Fruit fly (Drosophila melanogaster) whole organism, prepupa: ENCODE measurements around the gene CG46439.

Source experiments
- Blimp-1 ChIP-seq: fragments of 200-800 bp; sonication (Bioruptor generic); optimal IDR thresholded peaks from 3 replicates; lab custom pipeline; 2017; ENCODE audit warnings: missing biosample characterization, missing genetic modification characterization, mild to moderate bottlenecking, moderate library complexity, missing genetic modification reagents
- CG10631 ChIP-seq: fragments of 200-800 bp; sonication (Bioruptor generic); optimal IDR thresholded peaks from 2 replicates; lab custom pipeline; 2016; ENCODE audit warnings: missing biosample characterization, missing genetic modification characterization
- CG10669 ChIP-seq: fragments of 200-800 bp; sonication (Bioruptor generic); optimal IDR thresholded peaks from 3 replicates; lab custom pipeline; 2018; ENCODE audit warnings: missing biosample characterization, mild to moderate bottlenecking, missing genetic modification characterization, moderate library complexity
- CG11294 ChIP-seq: fragments of 200-800 bp; sonication (Bioruptor generic); IDR thresholded peaks from 2 replicates; pipeline ENCODE4 v1.3.6; 2022; ENCODE audit warnings: missing biosample characterization, missing genetic modification characterization
- CG11762 ChIP-seq: fragments of 200-800 bp; sonication (Bioruptor generic); optimal IDR thresholded peaks from 3 replicates; lab custom pipeline; 2016; ENCODE audit warnings: missing biosample characterization, missing genetic modification characterization; ENCODE audit not compliant: insufficient read depth
- CG11902 ChIP-seq: fragments of 200-800 bp; sonication (Bioruptor generic); optimal IDR thresholded peaks from 3 replicates; lab custom pipeline; 2016; ENCODE audit warnings: missing biosample characterization, missing genetic modification characterization
- CG15336 ChIP-seq: fragments of 200-800 bp; sonication (Bioruptor generic); IDR thresholded peaks from 2 replicates; pipeline ENCODE4 v1.3.6; 2022; ENCODE audit warnings: missing biosample characterization, missing genetic modification characterization
- CG1621 ChIP-seq: fragments of 200-800 bp; sonication (Bioruptor generic); optimal IDR thresholded peaks from 3 replicates; lab custom pipeline; 2018; ENCODE audit warnings: missing biosample characterization, mild to moderate bottlenecking, missing genetic modification characterization
- CG16779 ChIP-seq: fragments of 200-800 bp; sonication (Bioruptor generic); optimal IDR thresholded peaks from 3 replicates; lab custom pipeline; 2017; ENCODE audit warnings: missing biosample characterization, mild to moderate bottlenecking, missing genetic modification characterization
- CG3032 ChIP-seq: fragments of 200-800 bp; optimal IDR thresholded peaks from 2 replicates; lab custom pipeline; 2019; ENCODE audit warnings: missing biosample characterization, mild to moderate bottlenecking, missing genetic modification characterization, moderate library complexity
- CG31627 ChIP-seq: fragments of 200-800 bp; sonication (Bioruptor generic); optimal IDR thresholded peaks from 3 replicates; lab custom pipeline; 2016; ENCODE audit warnings: missing biosample characterization, missing genetic modification characterization
- CG32006 ChIP-seq: fragments of 200-800 bp; sonication (Bioruptor generic); optimal IDR thresholded peaks from 3 replicates; lab custom pipeline; 2017; ENCODE audit warnings: missing biosample characterization, mild to moderate bottlenecking, missing genetic modification characterization
- CG3919 ChIP-seq: fragments of 200-800 bp; sonication (Bioruptor generic); optimal IDR thresholded peaks from 3 replicates; lab custom pipeline; 2016; ENCODE audit warnings: missing biosample characterization, missing genetic modification characterization
- CG4318 ChIP-seq: fragments of 200-800 bp; sonication (Bioruptor generic); optimal IDR thresholded peaks from 3 replicates; lab custom pipeline; 2017; ENCODE audit warnings: missing biosample characterization, mild to moderate bottlenecking, missing genetic modification characterization
- CG6163 ChIP-seq: fragments of 200-800 bp; sonication (Bioruptor generic); IDR thresholded peaks from 3 replicates; pipeline ENCODE4 v1.3.6; 2022; ENCODE audit warnings: missing biosample characterization, missing genetic modification characterization
- CG7368 ChIP-seq: fragments of 200-800 bp; sonication (Bioruptor generic); optimal IDR thresholded peaks from 3 replicates; lab custom pipeline; 2016; ENCODE audit warnings: missing biosample characterization, missing genetic modification characterization
- CG8119 ChIP-seq: fragments of 200-800 bp; sonication (Bioruptor generic); IDR thresholded peaks from 3 replicates; pipeline ENCODE4 v1.3.6; 2022; ENCODE audit warnings: missing biosample characterization, missing genetic modification characterization
- Eip75B ChIP-seq: fragments of 200-800 bp; sonication (Bioruptor generic); optimal IDR thresholded peaks from 3 replicates; lab custom pipeline; 2016; ENCODE audit warnings: missing biosample characterization, missing genetic modification characterization
- Eip78C ChIP-seq: fragments of 200-800 bp; sonication (Bioruptor generic); peaks from one replicate; lab custom pipeline; 2016; ENCODE audit warnings: missing biosample characterization, missing genetic modification characterization
- Eip93F ChIP-seq: fragments of 200-800 bp; sonication (Bioruptor generic); optimal IDR thresholded peaks from 2 replicates; lab custom pipeline; 2016; ENCODE audit warnings: missing biosample characterization, mild to moderate bottlenecking, missing genetic modification characterization
- Ets21C ChIP-seq: fragments of 200-800 bp; sonication (Bioruptor generic); optimal IDR thresholded peaks from 3 replicates; lab custom pipeline; 2016; ENCODE audit warnings: missing biosample characterization, missing genetic modification characterization
- Ets96B ChIP-seq: fragments of 200-800 bp; optimal IDR thresholded peaks from 2 replicates; lab custom pipeline; 2019; ENCODE audit warnings: missing biosample characterization, mild to moderate bottlenecking, missing genetic modification characterization, moderate library complexity
- Gug ChIP-seq: fragments of 200-800 bp; sonication (Bioruptor generic); IDR thresholded peaks from 2 replicates; pipeline ENCODE4 v1.3.6; 2022; ENCODE audit warnings: missing biosample characterization, missing genetic modification characterization
- Hr38 ChIP-seq: sonication (Bioruptor generic); optimal IDR thresholded peaks from 2 replicates; lab custom pipeline; 2016; ENCODE audit warnings: missing biosample characterization, missing genetic modification characterization
- Hr39 ChIP-seq: fragments of 200-800 bp; sonication (Bioruptor generic); optimal IDR thresholded peaks from 2 replicates; lab custom pipeline; 2016; ENCODE audit warnings: missing biosample characterization, missing genetic modification characterization
- Lpt ChIP-seq: fragments of 200-800 bp; sonication (Bioruptor generic); optimal IDR thresholded peaks from 3 replicates; lab custom pipeline; 2016; ENCODE audit warnings: missing biosample characterization, missing genetic modification characterization
- Met ChIP-seq: fragments of 200-800 bp; sonication (Bioruptor generic); optimal IDR thresholded peaks from 3 replicates; lab custom pipeline; 2016; ENCODE audit warnings: missing biosample characterization, missing genetic modification characterization
- OdsH ChIP-seq: fragments of 200-800 bp; sonication (Bioruptor generic); optimal IDR thresholded peaks from 3 replicates; lab custom pipeline; 2016; ENCODE audit warnings: missing biosample characterization, missing genetic modification characterization
- Smox ChIP-seq: fragments of 200-800 bp; sonication (Bioruptor generic); optimal IDR thresholded peaks from 3 replicates; lab custom pipeline; 2016; ENCODE audit warnings: missing biosample characterization, missing genetic modification characterization
- Sox102F ChIP-seq: fragments of 200-800 bp; sonication (Bioruptor generic); optimal IDR thresholded peaks from 2 replicates; lab custom pipeline; 2016; ENCODE audit warnings: missing biosample characterization, mild to moderate bottlenecking, missing genetic modification characterization
- acj6 ChIP-seq: fragments of 200-800 bp; sonication (Bioruptor generic); optimal IDR thresholded peaks from 3 replicates; lab custom pipeline; 2016; ENCODE audit warnings: missing biosample characterization, missing genetic modification characterization
- dac ChIP-seq: fragments of 200-800 bp; sonication (Bioruptor generic); optimal IDR thresholded peaks from 2 replicates; lab custom pipeline; 2017; ENCODE audit warnings: missing biosample characterization, mild to moderate bottlenecking, missing genetic modification characterization
- dsx ChIP-seq: fragments of 200-800 bp; optimal IDR thresholded peaks from 3 replicates; lab custom pipeline; 2019; ENCODE audit warnings: missing biosample characterization, mild to moderate bottlenecking, missing genetic modification characterization, moderate library complexity; ENCODE audit not compliant: poor library complexity, severe bottlenecking
- eg ChIP-seq: fragments of 200-800 bp; sonication (Bioruptor generic); IDR thresholded peaks from 3 replicates; pipeline ENCODE4 v1.3.6; 2022; ENCODE audit warnings: missing biosample characterization, missing genetic modification characterization
- fd59A ChIP-seq: fragments of 200-800 bp; sonication (Bioruptor generic); optimal IDR thresholded peaks from 2 replicates; lab custom pipeline; 2017; ENCODE audit warnings: missing biosample characterization, mild to moderate bottlenecking, missing genetic modification characterization, missing genetic modification reagents
- fd85E ChIP-seq: fragments of 200-800 bp; sonication (Bioruptor generic); optimal IDR thresholded peaks from 3 replicates; lab custom pipeline; 2016; ENCODE audit warnings: missing biosample characterization, missing genetic modification characterization
- fkh ChIP-seq: fragments of 200-800 bp; sonication (Bioruptor generic); optimal IDR thresholded peaks from 3 replicates; lab custom pipeline; 2017; ENCODE audit warnings: missing biosample characterization, mild to moderate bottlenecking, missing genetic modification characterization, moderate library complexity
- net ChIP-seq: fragments of 200-800 bp; sonication (Bioruptor generic); optimal IDR thresholded peaks from 3 replicates; lab custom pipeline; 2016; ENCODE audit warnings: missing biosample characterization, missing genetic modification characterization
- pdm3 ChIP-seq: fragments of 200-800 bp; sonication (Bioruptor generic); optimal IDR thresholded peaks from 3 replicates; lab custom pipeline; 2016; ENCODE audit warnings: missing biosample characterization, missing genetic modification characterization
- salr ChIP-seq, 2 experiments: fragments of 200-800 bp; sonication (Bioruptor generic); optimal IDR thresholded peaks; 3 replicates each; lab custom pipeline; 2016 to 2018; ENCODE audit warnings: missing biosample characterization in 2 of 2, missing genetic modification characterization in 2 of 2, mild to moderate bottlenecking in 1 of 2
- ss ChIP-seq, 2 experiments: fragments of 200-800 bp; sonication (Bioruptor generic); optimal IDR thresholded peaks; 2 replicates in 1 of 2; 3 replicates in 1 of 2; lab custom pipeline; 2017 to 2018; ENCODE audit warnings: mild to moderate bottlenecking in 2 of 2, missing biosample characterization in 2 of 2, missing genetic modification characterization in 2 of 2, moderate library complexity in 1 of 2
- svp ChIP-seq: fragments of 200-800 bp; sonication (Bioruptor generic); peaks from one replicate; lab custom pipeline; 2016; ENCODE audit warnings: missing biosample characterization, missing genetic modification characterization
- topi ChIP-seq: fragments of 200-800 bp; sonication (Bioruptor generic); optimal IDR thresholded peaks from 3 replicates; lab custom pipeline; 2016; ENCODE audit warnings: missing biosample characterization, missing genetic modification characterization
- vri ChIP-seq: fragments of 200-800 bp; sonication (Bioruptor generic); optimal IDR thresholded peaks from 3 replicates; lab custom pipeline; 2016; ENCODE audit warnings: missing biosample characterization, mild to moderate bottlenecking, missing genetic modification characterization

CG46439 gene

DNA sequence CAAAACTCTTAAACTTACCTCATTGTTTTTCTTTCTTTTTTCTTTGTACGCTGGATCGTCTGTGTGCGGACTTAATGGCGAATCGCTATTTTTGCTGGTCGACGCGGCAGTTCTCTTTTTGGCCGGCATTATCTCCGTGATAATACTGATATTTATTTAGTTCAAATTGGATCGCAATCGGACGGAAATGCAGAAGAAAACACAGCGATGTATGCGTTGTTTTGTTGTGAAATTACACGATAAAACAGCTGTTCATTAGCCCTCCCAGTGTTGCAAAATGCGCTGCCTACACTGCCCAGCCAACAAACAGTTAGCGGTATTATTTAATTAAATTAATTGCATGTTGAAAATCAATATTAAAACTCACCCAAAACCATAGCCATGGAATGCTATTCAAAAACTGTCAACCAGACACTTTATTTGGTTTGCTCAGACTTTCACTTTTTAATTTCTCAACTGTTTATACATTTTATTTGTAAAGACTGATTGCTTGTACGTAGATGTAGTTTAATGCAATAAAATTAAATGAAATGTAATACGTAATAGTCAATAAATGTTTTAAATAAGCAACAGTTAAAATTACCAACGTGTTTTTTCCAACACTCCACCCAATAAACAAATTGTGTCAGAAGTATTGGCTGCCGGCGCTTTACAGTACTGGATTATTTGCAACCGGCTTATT lies 2.1 kb upstream of the CG46439 start, which contains the start of the genes Irbp18 and APP-BP1 (continued):
- TF ChIP-seq CG15336 (GFP tag; lab: Robert Waterston, UW), result peak; percentile 88
- TF ChIP-seq fkh (GFP tag; lab: Kevin White, UChicago), result peak; percentile 84
- TF ChIP-seq vri (GFP tag; lab: Kevin White, UChicago), result peak; percentile 95
- TF ChIP-seq CG4318 (GFP tag; lab: Kevin White, UChicago), result peak; percentile 93
- peak; percentile 97 for TF ChIP-seq CG32006
- peak; percentile 92 for TF ChIP-seq Eip93F (GFP tag; lab: Kevin White, UChicago)
- peak; percentile 71 for TF ChIP-seq Hr38 (GFP tag; lab: Kevin White, UChicago)
- peak; percentile 89 for TF ChIP-seq CG6163 (GFP tag; lab: Robert Waterston, UW)
- peak; percentile 98 for TF ChIP-seq svp
- TF ChIP-seq CG11294, result peak; percentile 77
- peak; percentile 90 for TF ChIP-seq CG7368 (GFP tag; lab: Kevin White, UChicago)
- peak; percentile 74 for TF ChIP-seq fd85E
- peak; percentile 94 for TF ChIP-seq CG10669 (GFP tag; lab: Kevin White, UChicago)
- TF ChIP-seq salr (GFP tag; optimal IDR thresholded peaks at IDR 0.05; lab: Kevin White, UChicago), result peak; percentile 87 to 96
- TF ChIP-seq OdsH, result peak; percentile 98

DNA sequence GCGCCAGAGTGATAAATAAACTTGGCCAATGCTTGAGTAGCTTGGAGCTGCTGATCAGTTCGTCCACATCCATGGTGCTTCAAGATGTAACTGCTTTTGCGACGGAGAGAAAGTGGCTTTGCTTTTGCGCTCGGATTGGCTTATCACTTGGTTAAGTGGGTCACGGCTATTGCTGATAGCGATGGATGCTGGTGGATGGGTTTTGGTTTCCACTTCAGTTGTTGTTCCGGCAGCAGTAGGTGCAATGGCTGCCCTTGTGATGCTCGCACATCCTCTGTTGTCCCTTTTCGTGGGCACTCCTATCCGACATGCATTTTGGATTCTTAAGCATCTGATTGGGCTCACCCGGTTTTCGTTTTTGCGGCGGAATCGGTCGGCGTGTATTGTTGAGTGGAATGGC lies 1.8 kb downstream of the CG46439 start:
- TF ChIP-seq acj6 (GFP tag; lab: Kevin White, UChicago) (no peak), Eip78C (GFP tag; lab: Kevin White, UChicago) (peak; percentile 37), Sox102F (GFP tag; lab: Kevin White, UChicago) (no peak), Ets96B (tag; lab: Kevin White, UChicago) (no peak), Eip93F (GFP tag; lab: Kevin White, UChicago) (no peak), net (GFP tag; lab: Kevin White, UChicago) (no peak), svp (peak; percentile 9)
- TF ChIP-seq, all 60 proteins: peak for 2

DNA sequence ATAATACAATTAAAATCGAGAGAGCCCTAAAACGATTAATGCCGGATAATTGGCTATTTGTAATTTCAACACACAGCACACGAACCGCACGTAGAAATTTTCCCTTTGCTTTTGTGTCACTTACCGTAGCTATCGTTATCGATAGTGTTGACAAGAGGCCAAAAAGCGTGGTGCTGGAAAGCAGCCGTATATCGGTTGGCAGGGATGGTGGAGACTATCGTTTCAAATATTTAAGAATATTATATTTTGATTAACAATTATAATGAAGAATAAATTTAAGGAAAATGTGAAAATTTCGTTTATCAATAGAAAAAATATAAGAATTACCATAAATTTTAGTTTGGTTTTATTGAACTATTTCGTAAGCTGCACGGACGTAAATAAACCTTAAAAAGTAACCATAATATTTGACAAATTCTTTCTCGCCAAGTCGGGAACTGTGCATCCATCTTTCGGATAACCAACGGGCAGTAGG lies 3.0 kb downstream of the CG46439 start, which contains the start of gene JIL-1:
JIL-1 (minus strand) TSS at position 148 of the 475 bp plus-strand sequence.
- no peak for TF ChIP-seq dac (GFP tag; lab: Kevin White, UChicago)
- peak; percentile 33 for TF ChIP-seq net (GFP tag; lab: Kevin White, UChicago)
- peak; percentile 49 for TF ChIP-seq OdsH
- TF ChIP-seq Met (GFP tag; lab: Kevin White, UChicago), result peak; percentile 53
- TF ChIP-seq Hr39, result peak; percentile 48
- TF ChIP-seq salr (GFP tag; optimal IDR thresholded peaks at IDR 0.05; lab: Kevin White, UChicago), result no peak
- TF ChIP-seq Sox102F (GFP tag; lab: Kevin White, UChicago), result peak; percentile 62
- TF ChIP-seq eg, result peak; percentile 62
- TF ChIP-seq pdm3 (GFP tag; lab: Kevin White, UChicago), result peak; percentile 57
- TF ChIP-seq fd85E, result no peak
- peak; percentile 45; the same call in 1 of the 2 replicates for TF ChIP-seq CG15336 (GFP tag; lab: Robert Waterston, UW)
- peak; percentile 20 for TF ChIP-seq CG7368 (GFP tag; lab: Kevin White, UChicago)
- TF ChIP-seq Hr38 (GFP tag; lab: Kevin White, UChicago), result no peak
- peak; percentile 52 for TF ChIP-seq Eip93F (GFP tag; lab: Kevin White, UChicago)
- TF ChIP-seq topi (GFP tag; lab: Kevin White, UChicago), result peak; percentile 41
- peak; percentile 42; the same call in 1 of the 2 replicates for TF ChIP-seq Gug (GFP tag; lab: Robert Waterston, UW)
- peak; percentile 48 for TF ChIP-seq CG3032
- TF ChIP-seq CG11294, result peak; percentile 32; the same call in 1 of the 2 replicates
- no peak for TF ChIP-seq Blimp-1 (GFP tag; lab: Kevin White, UChicago)
- peak; percentile 33 for TF ChIP-seq CG32006
- peak; percentile 53 for TF ChIP-seq CG10631 (GFP tag; lab: Kevin White, UChicago)
- TF ChIP-seq Eip75B, result peak; percentile 41
- peak; percentile 1 for TF ChIP-seq dsx
- TF ChIP-seq Ets21C, result peak; percentile 50
- TF ChIP-seq Smox (GFP tag; lab: Kevin White, UChicago), result peak; percentile 55
- peak; percentile 56 for TF ChIP-seq CG31627 (GFP tag; lab: Kevin White, UChicago)
- peak; percentile 79 for TF ChIP-seq Eip78C (GFP tag; lab: Kevin White, UChicago)
- TF ChIP-seq CG3919 (GFP tag; lab: Kevin White, UChicago), result peak; percentile 57
- TF ChIP-seq CG1621 (tag; lab: Kevin White, UChicago), result no peak
- no peak for TF ChIP-seq CG11762 (GFP tag; lab: Kevin White, UChicago)
- no peak for TF ChIP-seq Lpt (GFP tag; lab: Kevin White, UChicago)
- peak in 1 of 2 experiments; percentile 26 for TF ChIP-seq ss (GFP tag; optimal IDR thresholded peaks at IDR 0.05; lab: Kevin White, UChicago)
- TF ChIP-seq CG10669 (GFP tag; lab: Kevin White, UChicago), result peak; percentile 25
- no peak for TF ChIP-seq CG8119 (GFP tag; lab: Robert Waterston, UW)
- TF ChIP-seq fd59A, result no peak
- TF ChIP-seq CG11902 (GFP tag; lab: Kevin White, UChicago), result peak; percentile 32
- no peak for TF ChIP-seq CG16779 (tag; lab: Kevin White, UChicago)
